Fruit fly (Drosophila melanogaster): Measurements from ENCODE around the gene Srp72.

Gene Srp72

dm6 chr3R:20587630-20588479 lies 656 bp upstream of the Srp72 start, which contains the start of gene Septin2:
Gene Septin2, minus strand, starts transcription at chr3R:20588356.
- no peak for TF ChIP-seq CG5204 (GFP tag; optimal IDR thresholded peaks at IDR 0.05)
- peak; percentile 74 for TF ChIP-seq CG12768 (GFP tag; optimal IDR thresholded peaks at IDR 0.05)
- TF ChIP-seq bab1 (GFP tag; optimal IDR thresholded peaks at IDR 0.05) = peak; percentile 78
- no peak for TF ChIP-seq cnc (optimal IDR thresholded peaks at IDR 0.05)
- peak; percentile 55 for TF ChIP-seq pad (GFP tag; optimal IDR thresholded peaks at IDR 0.05)
- TF ChIP-seq kay (GFP tag; ENCODE audit: borderline replicate concordance) = no peak
- TF ChIP-seq CG1620 (GFP tag; optimal IDR thresholded peaks at IDR 0.05) = peak; percentile 54
- peak; percentile 57 for TF ChIP-seq tj (GFP tag; optimal IDR thresholded peaks at IDR 0.05)
- TF ChIP-seq CG33017 (tag; optimal IDR thresholded peaks at IDR 0.05) = peak; percentile 73
- TF ChIP-seq toe (GFP tag; optimal IDR thresholded peaks at IDR 0.05) = no peak
- peak; percentile 33 for TF ChIP-seq cic (GFP tag; optimal IDR thresholded peaks at IDR 0.05)
- peak; percentile 45 for TF ChIP-seq Mnt (GFP tag; optimal IDR thresholded peaks at IDR 0.05)
- peak; percentile 77 for TF ChIP-seq CG14711 (tag; optimal IDR thresholded peaks at IDR 0.05)
- TF ChIP-seq ovo (GFP tag; optimal IDR thresholded peaks at IDR 0.05) = peak; percentile 38
- peak; percentile 77 for TF ChIP-seq CG11617 (GFP tag; optimal IDR thresholded peaks at IDR 0.05)
- no peak for TF ChIP-seq Hr96 (GFP tag; optimal IDR thresholded peaks at IDR 0.05)
- TF ChIP-seq Clk (GFP tag; optimal IDR thresholded peaks at IDR 0.05) = peak; percentile 75
- TF ChIP-seq CG7101 (tag; optimal IDR thresholded peaks at IDR 0.05) = peak; percentile 77
- peak; percentile 8 for TF ChIP-seq Crg-1 (GFP tag; optimal IDR thresholded peaks at IDR 0.05)
- TF ChIP-seq CG7045 (GFP tag; optimal IDR thresholded peaks at IDR 0.05) = peak; percentile 74

- TF ChIP-seq Hr96 (GFP tag; optimal IDR thresholded peaks at IDR 0.05) = no peak
- TF ChIP-seq CG1620 (GFP tag; optimal IDR thresholded peaks at IDR 0.05) = peak; percentile 41
- peak; percentile 4 for TF ChIP-seq CG7101 (tag; optimal IDR thresholded peaks at IDR 0.05)
- TF ChIP-seq bab1 (GFP tag; optimal IDR thresholded peaks at IDR 0.05) = peak; percentile 18
- TF ChIP-seq kay (GFP tag; ENCODE audit: borderline replicate concordance) = no peak
- TF ChIP-seq CG14711 (tag; optimal IDR thresholded peaks at IDR 0.05) = no peak
- peak; percentile 38 for TF ChIP-seq CG11617 (GFP tag; optimal IDR thresholded peaks at IDR 0.05)
- no peak for TF ChIP-seq CG7045 (GFP tag; optimal IDR thresholded peaks at IDR 0.05)
- TF ChIP-seq ovo (GFP tag; optimal IDR thresholded peaks at IDR 0.05) = no peak
- TF ChIP-seq cnc (optimal IDR thresholded peaks at IDR 0.05) = no peak
- TF ChIP-seq Crg-1 (GFP tag; optimal IDR thresholded peaks at IDR 0.05) = no peak
- no peak for TF ChIP-seq CG5204 (GFP tag; optimal IDR thresholded peaks at IDR 0.05)
- no peak for TF ChIP-seq Clk (GFP tag; optimal IDR thresholded peaks at IDR 0.05)
- peak; percentile 80 for TF ChIP-seq Mnt (GFP tag; optimal IDR thresholded peaks at IDR 0.05)
- no peak for TF ChIP-seq toe (GFP tag; optimal IDR thresholded peaks at IDR 0.05)
- TF ChIP-seq pad (GFP tag; optimal IDR thresholded peaks at IDR 0.05) = no peak
- TF ChIP-seq CG33017 (tag; optimal IDR thresholded peaks at IDR 0.05) = no peak
- TF ChIP-seq CG12768 (GFP tag; optimal IDR thresholded peaks at IDR 0.05) = no peak
- TF ChIP-seq cic (GFP tag; optimal IDR thresholded peaks at IDR 0.05) = no peak
- no peak for TF ChIP-seq tj (GFP tag; optimal IDR thresholded peaks at IDR 0.05)
These were observed 4.3 kb downstream of the Srp72 start, which contains the start of the genes Pus1 and bon for dm6 chr3R:20592517-20593462. Gene Pus1, minus strand, starts transcription at chr3R:20592671. Gene bon, plus strand, starts transcription at chr3R:20593139.

DNA sequence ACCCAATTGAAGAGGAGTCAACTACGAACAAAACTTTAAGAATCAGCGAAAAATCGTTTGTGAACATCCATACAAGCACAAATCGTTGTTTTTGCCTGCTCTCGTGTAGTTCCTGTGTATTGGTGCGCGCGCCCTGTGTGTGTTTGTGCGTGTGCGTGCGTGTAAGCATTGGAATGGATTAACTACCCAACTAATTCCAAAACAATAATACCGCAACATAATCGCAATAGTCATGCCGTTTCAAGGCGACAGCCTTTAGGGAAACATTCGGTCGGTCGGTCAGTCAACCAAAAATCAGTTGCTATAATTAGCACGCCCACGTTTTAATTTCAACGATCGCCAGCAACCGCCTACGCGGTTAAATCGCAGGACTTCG lies 4.9 kb downstream of the Srp72 start:
- TF ChIP-seq cnc (optimal IDR thresholded peaks at IDR 0.05) = no peak
- no peak for TF ChIP-seq CG12768 (GFP tag; optimal IDR thresholded peaks at IDR 0.05)
- no peak for TF ChIP-seq pad (GFP tag; optimal IDR thresholded peaks at IDR 0.05)
- no peak for TF ChIP-seq Clk (GFP tag; optimal IDR thresholded peaks at IDR 0.05)
- no peak for TF ChIP-seq CG1620 (GFP tag; optimal IDR thresholded peaks at IDR 0.05)
- no peak for TF ChIP-seq CG7045 (GFP tag; optimal IDR thresholded peaks at IDR 0.05)
- TF ChIP-seq kay (GFP tag; ENCODE audit: borderline replicate concordance) = no peak
- TF ChIP-seq Crg-1 (GFP tag; optimal IDR thresholded peaks at IDR 0.05) = no peak
- no peak for TF ChIP-seq CG7101 (tag; optimal IDR thresholded peaks at IDR 0.05)

DNA sequence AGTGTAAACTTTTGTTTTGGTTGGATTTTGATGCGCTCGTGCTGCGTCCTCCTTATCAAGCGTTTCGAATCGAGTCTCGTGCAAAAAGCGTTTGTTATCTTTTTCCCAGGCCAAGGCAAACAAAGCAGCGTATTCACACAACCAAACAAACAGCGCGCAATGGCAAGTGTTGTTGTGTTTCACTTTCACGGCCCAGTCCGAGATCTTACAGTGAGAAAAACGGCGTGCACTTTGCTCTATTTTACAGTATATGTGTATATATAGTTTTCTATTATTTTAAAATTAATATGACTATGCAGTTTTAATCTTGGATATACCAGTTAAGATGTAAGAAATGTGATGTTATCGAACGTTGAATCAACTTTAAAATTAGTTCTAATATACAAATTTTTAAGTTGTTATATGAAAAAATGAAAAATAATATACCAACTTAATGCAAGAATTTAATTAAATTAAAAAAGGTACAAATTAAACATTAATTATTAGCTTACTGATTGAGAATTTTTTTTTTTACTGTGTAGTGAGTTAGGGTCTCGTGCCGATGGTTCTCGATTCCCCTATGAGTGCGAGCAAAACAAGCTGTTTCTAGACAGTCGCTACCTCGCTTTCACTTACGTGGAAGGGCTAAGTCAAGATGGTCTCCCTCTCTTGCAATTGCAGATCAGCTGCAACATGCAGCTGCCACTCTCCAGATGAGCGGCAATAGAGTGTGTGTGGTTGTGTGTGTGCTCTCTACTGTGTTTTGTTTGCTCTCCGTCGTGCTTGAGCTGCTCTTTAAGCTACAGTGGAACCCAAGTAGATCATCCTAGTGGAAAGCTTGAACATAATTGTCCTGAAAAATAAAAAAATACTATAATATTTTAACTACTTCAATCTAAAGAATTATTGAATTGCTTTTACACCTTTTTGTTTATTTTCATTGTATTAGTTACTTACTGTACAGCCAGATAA lies 6.0 kb downstream of the Srp72 start:
- peak; percentile 79 for TF ChIP-seq CG11617 (GFP tag; optimal IDR thresholded peaks at IDR 0.05)
- peak; percentile 51 for TF ChIP-seq tj (GFP tag; optimal IDR thresholded peaks at IDR 0.05)
- TF ChIP-seq CG12768 (GFP tag; optimal IDR thresholded peaks at IDR 0.05) = peak; percentile 72
- TF ChIP-seq Crg-1 (GFP tag; optimal IDR thresholded peaks at IDR 0.05) = no peak
- no peak for TF ChIP-seq Mnt (GFP tag; optimal IDR thresholded peaks at IDR 0.05)
- no peak for TF ChIP-seq cnc (optimal IDR thresholded peaks at IDR 0.05)
- peak; percentile 74 for TF ChIP-seq CG7045 (GFP tag; optimal IDR thresholded peaks at IDR 0.05)
- no peak for TF ChIP-seq toe (GFP tag; optimal IDR thresholded peaks at IDR 0.05)
- peak; percentile 15 for TF ChIP-seq Clk (GFP tag; optimal IDR thresholded peaks at IDR 0.05)
- no peak for TF ChIP-seq Hr96 (GFP tag; optimal IDR thresholded peaks at IDR 0.05)
- no peak for TF ChIP-seq ovo (GFP tag; optimal IDR thresholded peaks at IDR 0.05)
- peak; percentile 84 for TF ChIP-seq CG7101 (tag; optimal IDR thresholded peaks at IDR 0.05)
- TF ChIP-seq CG1620 (GFP tag; optimal IDR thresholded peaks at IDR 0.05) = no peak
- peak; percentile 87 for TF ChIP-seq bab1 (GFP tag; optimal IDR thresholded peaks at IDR 0.05)
- TF ChIP-seq kay (GFP tag; ENCODE audit: borderline replicate concordance) = no peak
- TF ChIP-seq cic (GFP tag; optimal IDR thresholded peaks at IDR 0.05) = no peak
- TF ChIP-seq CG5204 (GFP tag; optimal IDR thresholded peaks at IDR 0.05) = no peak
- TF ChIP-seq pad (GFP tag; optimal IDR thresholded peaks at IDR 0.05) = peak; percentile 66
- peak; percentile 86 for TF ChIP-seq CG14711 (tag; optimal IDR thresholded peaks at IDR 0.05)
- TF ChIP-seq CG33017 (tag; optimal IDR thresholded peaks at IDR 0.05) = peak; percentile 84

All from whole organism, adult.